3 worm cellular contexts compared by ENCODE assay signal in the genomic region with DNA sequence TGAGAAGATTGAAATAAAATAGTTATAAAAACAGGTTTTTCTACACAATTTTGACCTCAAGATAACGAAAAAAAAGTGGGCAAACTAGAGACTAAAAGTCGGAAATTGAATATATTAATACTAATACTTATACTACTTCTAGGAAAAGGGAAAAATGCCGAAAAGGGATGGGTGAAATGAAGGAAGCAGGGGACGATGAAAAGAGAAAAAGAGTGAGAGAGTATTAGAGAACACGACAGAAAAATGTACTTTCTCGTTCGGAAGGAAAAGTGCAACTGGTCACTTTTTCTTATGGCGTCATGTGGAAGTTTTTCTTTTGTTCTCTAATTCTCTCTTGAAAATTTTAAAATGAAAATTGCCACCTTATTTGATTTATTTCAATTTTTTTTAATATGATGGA.
TF ChIP-seq lines count a peak whose summit lies in the region.

No protein-coding gene starts in this region.

TF ChIP-seq in whole organism, L1 larva, 84 proteins besides CTCF, POLR2A, EP300 and RAD21 (continued from another document):
- TF ChIP-seq unc-86 (tag; optimal IDR thresholded peaks at IDR 0.05; lab: Kevin White, UChicago): peak; percentile 62
- peak in 1 of 2 experiments; percentile 40 for TF ChIP-seq egl-27 (tag; optimal IDR thresholded peaks at IDR 0.05; lab: Kevin White, UChicago)
- TF ChIP-seq nhr-11 (tag; optimal IDR thresholded peaks at IDR 0.05; lab: Kevin White, UChicago): peak; percentile 59

TF ChIP-seq in whole organism, L2 larva, 48 proteins besides CTCF, POLR2A, EP300 and RAD21 (continued from another document):
- TF ChIP-seq R02D3.7 (tag; optimal IDR thresholded peaks at IDR 0.05; lab: Kevin White, UChicago): no peak
- no peak for TF ChIP-seq dmd-4 (tag; optimal IDR thresholded peaks at IDR 0.05; lab: Kevin White, UChicago)

TF ChIP-seq in whole organism, L4 larva, 104 proteins besides CTCF, POLR2A, EP300 and RAD21 (continued from another document):
- TF ChIP-seq ctbp-1 (GFP tag; IDR thresholded peaks at IDR 0.05; lab: Robert Waterston, UW) (peak; percentile 67; the same call in 1 of the 2 replicates), arid-1 (GFP tag; conservative IDR thresholded peaks at IDR 0.05; lab: Robert Waterston, UW) (no peak), unc-39 (tag; optimal IDR thresholded peaks at IDR 0.05; lab: Kevin White, UChicago) (no peak), zfp-3 (GFP tag; conservative IDR thresholded peaks at IDR 0.05; lab: Robert Waterston, UW) (no peak), hlh-30 (tag; optimal IDR thresholded peaks at IDR 0.05; lab: Kevin White, UChicago; ENCODE audit: insufficient read depth) (peak; percentile 90), nhr-10 (tag; optimal IDR thresholded peaks at IDR 0.05; lab: Kevin White, UChicago) (no peak), lin-38 (GFP tag; IDR thresholded peaks at IDR 0.05; lab: Robert Waterston, UW) (no peak), mxl-2 (GFP tag; conservative IDR thresholded peaks at IDR 0.05; lab: Robert Waterston, UW) (no peak), ces-1 (GFP tag; optimal IDR thresholded peaks at IDR 0.05; lab: Kevin White, UChicago) (peak; percentile 72), jun-1 (tag; optimal IDR thresholded peaks at IDR 0.05; lab: Kevin White, UChicago) (no peak)
